Worm (Caenorhabditis elegans): ENCODE measurements around the gene srd-70.

The srd-70 gene

DNA sequence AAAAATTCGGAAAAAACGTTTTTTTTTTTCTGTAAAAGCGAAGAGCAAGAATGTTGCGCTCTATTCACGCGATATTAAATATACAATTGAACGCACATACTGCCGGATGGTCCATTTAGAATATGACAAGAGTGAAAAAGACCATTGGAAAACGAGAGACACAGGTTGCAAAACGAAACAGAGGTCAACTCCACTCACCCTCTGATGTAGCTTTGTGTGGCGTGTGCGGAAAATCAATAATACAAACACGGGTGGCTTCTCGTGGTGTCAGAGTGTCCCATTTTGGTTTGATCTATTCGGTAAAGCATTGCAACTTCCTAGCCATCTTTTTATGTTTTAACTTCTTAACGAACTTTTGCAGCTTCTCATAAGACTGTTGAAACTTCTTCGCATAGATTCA lies 10.9 kb downstream of the srd-70 start:
- TF ChIP-seq hmg-1.2 (GFP tag; IDR thresholded peaks at IDR 0.05): peak; percentile 78
- TF ChIP-seq ccch-3 (GFP tag; optimal IDR thresholded peaks at IDR 0.05): no peak

DNA sequence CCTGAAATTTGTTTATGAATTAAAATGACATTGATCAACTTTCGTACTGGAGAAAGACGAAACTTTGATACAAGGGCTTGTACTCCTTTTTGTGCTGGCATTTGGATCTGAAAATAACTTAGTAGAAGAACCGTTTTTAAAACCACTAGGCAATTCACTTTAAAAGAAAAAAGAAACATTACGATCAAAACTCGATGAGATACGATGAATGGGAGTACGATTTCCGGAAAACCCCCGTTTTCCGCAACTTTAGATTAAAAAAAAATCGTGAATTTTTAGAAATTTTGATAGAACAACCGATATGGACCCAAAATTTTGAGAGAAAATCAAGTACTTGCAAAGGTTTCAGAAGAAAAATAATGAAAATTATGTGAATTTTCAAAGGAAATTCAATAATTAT lies 16.5 kb downstream of the srd-70 start, which contains the start of gene B0250.8:
Gene B0250.8 (minus strand): TSS at position 101 of the 400 bp plus-strand sequence.
- TF ChIP-seq Y79H2A.3 (GFP tag; conservative IDR thresholded peaks at IDR 0.05) (no peak), hmg-20 (GFP tag; IDR thresholded peaks at IDR 0.05) (no peak), hrde-1 (tag; optimal IDR thresholded peaks at IDR 0.05; ENCODE audit: borderline replicate concordance) (no peak), nhr-179 (tag; optimal IDR thresholded peaks at IDR 0.05) (no peak), mxl-1 (tag; optimal IDR thresholded peaks at IDR 0.05) (no peak), attf-5 (GFP tag; optimal IDR thresholded peaks at IDR 0.05) (no peak), tbp1 (GFP tag; optimal IDR thresholded peaks at IDR 0.05) (no peak), hlh-26 (GFP tag; conservative IDR thresholded peaks at IDR 0.05) (no peak), atf-7 (tag; optimal IDR thresholded peaks at IDR 0.05) (no peak), Y53F4B.3 (GFP tag; IDR thresholded peaks at IDR 0.05) (no peak), die-1 (tag; optimal IDR thresholded peaks at IDR 0.05) (no peak), zfh-2 (GFP tag; conservative IDR thresholded peaks at IDR 0.05) (no peak), ztf-28 (GFP tag; IDR thresholded peaks at IDR 0.05) (no peak), gei-17 (GFP tag; optimal IDR thresholded peaks at IDR 0.05) (no peak)

DNA sequence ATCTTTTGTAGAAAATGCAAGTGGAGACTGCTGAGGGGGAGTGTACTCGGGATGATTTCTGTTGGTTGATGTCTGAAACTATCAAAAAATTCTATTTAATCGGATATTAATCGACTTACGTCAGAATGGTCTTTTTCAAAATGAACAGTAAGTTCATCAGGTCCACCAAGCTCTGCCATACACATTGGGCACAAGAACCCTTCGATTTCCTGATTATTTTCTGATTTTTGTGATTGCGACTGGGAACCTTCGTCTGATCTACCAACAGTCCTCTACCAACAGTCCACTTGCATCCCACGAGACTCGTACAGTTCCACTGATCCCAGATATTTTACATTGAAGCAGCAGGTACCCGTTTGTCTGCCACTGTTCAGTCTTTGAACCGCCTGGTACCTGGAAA lies 21.1 kb downstream of the srd-70 start:
- TF ChIP-seq aptf-3 (GFP tag; IDR thresholded peaks at IDR 0.05): no peak
- TF ChIP-seq C17E4.6 (GFP tag; IDR thresholded peaks at IDR 0.05): no peak
- no peak for TF ChIP-seq sptf-2 (GFP tag; optimal IDR thresholded peaks at IDR 0.05)
- no peak for TF ChIP-seq hsf-1 (GFP tag; IDR thresholded peaks at IDR 0.05)
- TF ChIP-seq F57C9.4 (tag; optimal IDR thresholded peaks at IDR 0.05): no peak
- TF ChIP-seq snpc-1.1 (tag; optimal IDR thresholded peaks at IDR 0.05; ENCODE audit: insufficient read depth): no peak
- TF ChIP-seq tlf-1 (GFP tag; optimal IDR thresholded peaks at IDR 0.05): no peak
- no peak for TF ChIP-seq aptf-2 (GFP tag; conservative IDR thresholded peaks at IDR 0.05)
- TF ChIP-seq nhr-80 (tag; optimal IDR thresholded peaks at IDR 0.05): no peak

DNA sequence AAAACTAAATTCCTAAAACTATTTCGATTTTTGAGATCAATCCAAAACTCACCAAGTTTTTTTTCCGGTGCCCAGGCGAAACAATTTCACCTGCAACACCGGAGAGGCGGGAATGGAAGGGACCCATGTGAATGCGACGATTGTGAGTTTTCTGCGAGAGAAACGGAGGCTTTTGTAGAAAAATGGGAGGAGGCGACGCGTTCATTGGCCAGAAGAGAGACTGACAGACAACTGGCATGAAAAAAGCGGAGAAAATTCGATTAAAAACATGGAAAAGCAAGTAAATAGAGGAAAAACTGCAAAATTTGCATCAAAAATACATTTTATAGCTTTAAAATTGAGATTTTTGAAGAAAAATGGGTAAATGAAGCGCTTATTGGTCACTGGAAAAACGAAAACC lies 21.9 kb downstream of the srd-70 start, which contains the start of gene B0250.7:
Gene B0250.7 (minus strand): TSS at position 232 of the 400 bp plus-strand sequence.
- TF ChIP-seq bed-1 (GFP tag; IDR thresholded peaks at IDR 0.05) (no peak), ceh-40 (GFP tag; IDR thresholded peaks at IDR 0.05) (no peak), T26A5.8 (tag; optimal IDR thresholded peaks at IDR 0.05) (no peak), F55B11.4 (tag; optimal IDR thresholded peaks at IDR 0.05; ENCODE audit: borderline replicate concordance, insufficient read depth) (no peak), egl-18 (GFP tag; IDR thresholded peaks at IDR 0.05) (no peak), ama-1 (optimal IDR thresholded peaks at IDR 0.05) (no peak), ama-1 (GFP tag; optimal IDR thresholded peaks at IDR 0.05) (no peak), ekl-4 (GFP tag; IDR thresholded peaks at IDR 0.05) (no peak), F49E8.2 (tag; optimal IDR thresholded peaks at IDR 0.05; ENCODE audit: insufficient read depth) (no peak), mes-4 (tag; optimal IDR thresholded peaks at IDR 0.05) (no peak), unc-130 (GFP tag; optimal IDR thresholded peaks at IDR 0.05) (no peak), F57A8.1 (GFP tag; optimal IDR thresholded peaks at IDR 0.05) (no peak), chd-7 (tag; optimal IDR thresholded peaks at IDR 0.05) (no peak), F33H1.4 (GFP tag; IDR thresholded peaks at IDR 0.05) (no peak), ztf-6 (GFP tag; IDR thresholded peaks at IDR 0.05) (no peak), dpff-1 (tag; optimal IDR thresholded peaks at IDR 0.05) (no peak), ztf-26 (tag; optimal IDR thresholded peaks at IDR 0.05) (no peak), ccch-3 (GFP tag; optimal IDR thresholded peaks at IDR 0.05) (no peak), fkh-3 (tag; optimal IDR thresholded peaks at IDR 0.05) (no peak), nhr-90 (tag; optimal IDR thresholded peaks at IDR 0.05) (no peak), efl-1 (GFP tag; optimal IDR thresholded peaks at IDR 0.05) (no peak)

All from whole organism, young adult.